Fruit fly (Drosophila melanogaster) whole organism, embryonic: ENCODE measurements around the gene CG15435.

ENCODE experiments used
- CG10321 ChIP-seq: fragments of 200-800 bp; sonication (Bioruptor generic); IDR thresholded peaks from 2 replicates; pipeline ENCODE4 v1.3.6; 2022; ENCODE audit warnings: missing biosample characterization, missing genetic modification characterization
- CG1647 ChIP-seq: fragments of 200-800 bp; sonication (Bioruptor generic); optimal IDR thresholded peaks from 3 replicates; lab custom pipeline; 2016; ENCODE audit warnings: missing biosample characterization, missing genetic modification characterization
- CTCF ChIP-seq: fragments of 200-800 bp; sonication (Bioruptor generic); optimal IDR thresholded peaks from 2 replicates; lab custom pipeline; 2017; ENCODE audit warnings: missing biosample characterization, mild to moderate bottlenecking, missing genetic modification characterization, moderate library complexity
- Camta ChIP-seq: fragments of 200-800 bp; sonication (Bioruptor generic); optimal IDR thresholded peaks from 2 replicates; lab custom pipeline; 2016; ENCODE audit warnings: missing biosample characterization, missing genetic modification characterization
- CoRest ChIP-seq: fragments of 200-800 bp; sonication (Bioruptor generic); optimal IDR thresholded peaks from 3 replicates; lab custom pipeline; 2018; ENCODE audit warnings: missing biosample characterization, mild to moderate bottlenecking, missing genetic modification characterization, moderate library complexity
- MESR4 ChIP-seq: fragments of 200-800 bp; sonication (Bioruptor generic); optimal IDR thresholded peaks from 2 replicates; lab custom pipeline; 2018; ENCODE audit warnings: missing biosample characterization, mild to moderate bottlenecking, missing genetic modification characterization, moderate library complexity
- Pdp1 ChIP-seq, 2 experiments: fragments of 200-800 bp; sonication (Bioruptor generic); optimal IDR thresholded peaks; 3 replicates each; lab custom pipeline; 2016; ENCODE audit warnings: missing biosample characterization in 2 of 2, missing genetic modification characterization in 2 of 2, mild to moderate bottlenecking in 1 of 2, moderate library complexity in 1 of 2
- Ptx1 ChIP-seq: fragments of 200-800 bp; sonication (Bioruptor generic); IDR thresholded peaks from 2 replicates; pipeline ENCODE4 v1.3.6; 2022; ENCODE audit warnings: missing biosample characterization, missing genetic modification characterization
- Sin3A ChIP-seq: fragments of >200 bp; optimal IDR thresholded peaks from 2 replicates; lab custom pipeline; 2018
- gt ChIP-seq: fragments of 200-800 bp; sonication (Bioruptor generic); IDR thresholded peaks from 2 replicates; pipeline ENCODE4 v1.3.6; 2022; ENCODE audit warnings: missing biosample characterization, missing genetic modification characterization
- kni ChIP-seq: fragments of 200-800 bp; sonication (Bioruptor generic); optimal IDR thresholded peaks from 3 replicates; lab custom pipeline; 2017; ENCODE audit warnings: mild to moderate bottlenecking, missing biosample characterization, missing genetic modification reagents, missing genetic modification characterization
- slbo ChIP-seq: fragments of 200-800 bp; sonication (Bioruptor generic); IDR thresholded peaks from 2 replicates; pipeline ENCODE4 v1.3.6; 2022; ENCODE audit warnings: missing biosample characterization, missing genetic modification characterization
- sqz ChIP-seq: fragments of 200-800 bp; sonication (Bioruptor generic); optimal IDR thresholded peaks from 3 replicates; lab custom pipeline; 2018; ENCODE audit warnings: missing biosample characterization, mild to moderate bottlenecking, missing genetic modification characterization

DNA sequence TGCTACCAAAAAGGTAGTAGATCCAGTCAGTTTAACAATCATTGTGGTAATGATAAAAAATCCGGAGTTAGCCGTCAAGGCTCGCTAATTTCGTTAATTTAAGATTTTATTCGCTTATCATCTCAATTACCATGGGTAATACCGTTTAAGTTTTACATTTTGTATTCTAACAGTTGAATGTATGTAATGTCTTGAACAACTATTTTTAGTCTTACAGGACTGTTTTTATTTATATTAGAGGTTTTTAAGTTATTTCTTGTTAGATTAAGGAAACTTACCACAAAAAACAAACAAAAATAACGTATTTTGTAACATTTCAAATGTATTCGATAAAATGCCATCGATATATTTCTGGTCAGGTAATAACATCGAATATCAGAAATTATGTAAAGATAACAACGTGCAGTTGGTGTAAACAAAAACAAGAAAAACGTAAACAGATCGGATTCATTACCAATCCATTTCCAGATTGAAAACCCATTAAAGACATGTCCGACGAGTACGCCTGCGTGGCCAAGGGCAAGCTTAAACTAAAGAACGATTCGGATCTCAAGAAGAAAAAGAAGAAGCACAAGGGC lies 17.4 kb upstream of the CG15435 start, which contains the start of the genes Sfp24F and CG15432:
- no peak for TF ChIP-seq sqz (GFP tag; lab: Kevin White, UChicago)
- TF ChIP-seq CTCF (GFP tag; lab: Kevin White, UChicago): no peak
- TF ChIP-seq Sin3A (lab: Kevin White, UChicago): no peak
- no peak for TF ChIP-seq kni
- TF ChIP-seq CoRest (tag; lab: Kevin White, UChicago): no peak
- no peak for TF ChIP-seq CG10321 (GFP tag; lab: Robert Waterston, UW)
- TF ChIP-seq Ptx1 (GFP tag; lab: Robert Waterston, UW): no peak
- no peak for TF ChIP-seq Pdp1 (GFP tag; optimal IDR thresholded peaks at IDR 0.05; lab: Kevin White, UChicago)
- TF ChIP-seq gt (GFP tag; lab: Robert Waterston, UW): no peak
- peak; percentile 30 for TF ChIP-seq MESR4 (GFP tag; lab: Kevin White, UChicago)
- TF ChIP-seq slbo (GFP tag; lab: Robert Waterston, UW): no peak
- no peak for TF ChIP-seq Camta
- no peak for TF ChIP-seq CG1647 (GFP tag; lab: Kevin White, UChicago)
